Worm (Caenorhabditis elegans) whole organism, L2 larva: ENCODE measurements around the gene sdz-10.

ENCODE experiments used
- F13H6.1 ChIP-seq: sonication (generic microtip); optimal IDR thresholded peaks from 2 replicates; lab custom pipeline; 2016; ENCODE audit warnings: missing genetic modification characterization, missing compliant biosample characterization
- R02D3.7 ChIP-seq: fragments of 150-350 bp; optimal IDR thresholded peaks from 2 replicates; lab custom pipeline; 2014; ENCODE audit warnings: missing biosample characterization, missing genetic modification characterization
- ZK546.5 ChIP-seq: sonication (generic microtip); optimal IDR thresholded peaks from 2 replicates; lab custom pipeline; 2017; ENCODE audit warnings: missing biosample characterization, missing genetic modification characterization
- ceh-16 ChIP-seq: fragments of 150-350 bp; optimal IDR thresholded peaks from 2 replicates; lab custom pipeline; 2014; ENCODE audit warnings: missing biosample characterization, missing genetic modification characterization
- lin-11 ChIP-seq: fragments of 150-350 bp; sonication (generic microtip); optimal IDR thresholded peaks from 2 replicates; lab custom pipeline; 2014; ENCODE audit warnings: missing biosample characterization, missing genetic modification characterization, inconsistent platforms, mixed read lengths
- mbf-1 ChIP-seq: sonication (generic microtip); optimal IDR thresholded peaks from 2 replicates; lab custom pipeline; 2017; ENCODE audit warnings: missing biosample characterization, missing genetic modification characterization
- mdl-1 ChIP-seq, 2 experiments: fragments of 150-350 bp in 1 of 2; sonication (generic microtip) in 1 of 2; optimal IDR thresholded peaks; 2 replicates each; lab custom pipeline; 2017; ENCODE audit warnings: missing biosample characterization in 2 of 2, missing genetic modification characterization in 2 of 2
- nhr-11 ChIP-seq: fragments of 150-350 bp; optimal IDR thresholded peaks from 2 replicates; lab custom pipeline; 2014; ENCODE audit warnings: missing biosample characterization, missing genetic modification characterization
- nhr-12 ChIP-seq: fragments of 150-350 bp; optimal IDR thresholded peaks from 2 replicates; lab custom pipeline; 2014; ENCODE audit warnings: missing biosample characterization, missing genetic modification characterization
- nhr-237 ChIP-seq: fragments of 150-350 bp; optimal IDR thresholded peaks from 2 replicates; lab custom pipeline; 2014; ENCODE audit warnings: missing biosample characterization, missing genetic modification characterization
- skn-1 ChIP-seq: sonication (generic microtip); optimal IDR thresholded peaks from 2 replicates; lab custom pipeline; 2017; ENCODE audit warnings: missing biosample characterization, missing genetic modification characterization
- unc-62 ChIP-seq: fragments of 150-350 bp; optimal IDR thresholded peaks from 2 replicates; lab custom pipeline; 2014; ENCODE audit warnings: missing biosample characterization, missing genetic modification reagents, missing genetic modification characterization
- zag-1 ChIP-seq: fragments of 150-350 bp; optimal IDR thresholded peaks from 2 replicates; lab custom pipeline; 2014; ENCODE audit warnings: missing biosample characterization, missing genetic modification characterization
- ztf-4 ChIP-seq: fragments of 150-350 bp; optimal IDR thresholded peaks from 2 replicates; lab custom pipeline; 2014; ENCODE audit warnings: missing biosample characterization, missing genetic modification characterization

DNA sequence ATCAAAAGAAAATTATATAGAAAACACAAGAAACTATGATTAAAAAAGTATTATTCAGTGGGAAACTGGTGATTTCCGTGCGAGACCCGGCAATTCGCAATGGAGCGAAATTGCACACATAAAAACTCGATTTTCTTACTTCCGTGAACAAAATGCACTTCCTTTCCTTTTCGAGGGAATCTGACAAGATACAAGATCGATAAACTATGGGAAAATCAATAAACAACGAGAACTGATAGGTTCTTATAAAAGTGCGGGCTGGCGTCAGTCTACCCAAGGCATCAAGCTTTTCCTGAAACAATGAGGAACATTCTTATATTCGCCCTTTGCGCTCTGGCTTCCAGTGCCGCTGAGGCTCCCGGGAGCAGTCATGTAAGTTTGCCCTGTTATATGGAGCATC lies 19.1 kb downstream of the sdz-10 start, which contains the start of gene F29A7.3:
- TF ChIP-seq nhr-237 (tag; lab: Kevin White, UChicago) (no peak), nhr-12 (tag; lab: Kevin White, UChicago) (no peak), zag-1 (tag; lab: Kevin White, UChicago) (no peak), ztf-4 (tag; lab: Kevin White, UChicago) (no peak), unc-62 (GFP tag; lab: Kevin White, UChicago) (no peak), ZK546.5 (tag; lab: Kevin White, UChicago) (no peak), mbf-1 (tag; lab: Kevin White, UChicago) (no peak), mdl-1 (tag; optimal IDR thresholded peaks at IDR 0.05; lab: Kevin White, UChicago) (no peak), skn-1 (tag; lab: Kevin White, UChicago) (no peak), lin-11 (tag; lab: Kevin White, UChicago) (no peak), F13H6.1 (tag; lab: Kevin White, UChicago) (no peak), nhr-11 (tag; lab: Kevin White, UChicago) (no peak), ceh-16 (tag; lab: Kevin White, UChicago) (no peak), R02D3.7 (tag; lab: Kevin White, UChicago) (no peak)
